Fruit fly (Drosophila melanogaster) whole organism, embryonic: ENCODE results near the gene ClpX.

Experiments
- Bteb2 ChIP-seq: fragments of 200-800 bp; sonication (Bioruptor generic); optimal IDR thresholded peaks from 2 replicates; lab custom pipeline; 2016; ENCODE audit warnings: missing biosample characterization, missing genetic modification characterization
- CG1024 ChIP-seq: fragments of 200-800 bp; sonication (Bioruptor generic); IDR thresholded peaks from 2 replicates; pipeline ENCODE4 v1.3.6; 2022; ENCODE audit warnings: missing biosample characterization, missing genetic modification characterization
- CG10543 ChIP-seq: fragments of 200-800 bp; sonication (Bioruptor generic); optimal IDR thresholded peaks from 3 replicates; lab custom pipeline; 2017; ENCODE audit warnings: missing biosample characterization, mild to moderate bottlenecking, missing genetic modification characterization, moderate library complexity
- CG11093 ChIP-seq: fragments of 200-800 bp; sonication (Bioruptor generic); IDR thresholded peaks from 3 replicates; pipeline ENCODE4 v1.3.6; 2022; ENCODE audit warnings: missing biosample characterization, missing genetic modification characterization
- CG12155 ChIP-seq: fragments of 200-800 bp; sonication (Bioruptor generic); optimal IDR thresholded peaks from 3 replicates; lab custom pipeline; 2016; ENCODE audit warnings: missing biosample characterization, missing genetic modification characterization
- CG1529 ChIP-seq: fragments of 200-800 bp; sonication (Bioruptor generic); optimal IDR thresholded peaks from 3 replicates; lab custom pipeline; 2018; ENCODE audit warnings: missing biosample characterization, missing genetic modification characterization
- CG15601 ChIP-seq: fragments of 200-800 bp; sonication (Bioruptor generic); optimal IDR thresholded peaks from 3 replicates; lab custom pipeline; 2019; ENCODE audit warnings: missing biosample characterization, mild to moderate bottlenecking, missing genetic modification characterization, moderate library complexity
- CG1602 ChIP-seq: fragments of 200-800 bp; sonication (Bioruptor generic); optimal IDR thresholded peaks from 3 replicates; lab custom pipeline; 2016; ENCODE audit warnings: missing biosample characterization, missing genetic modification characterization
- CG18764 ChIP-seq: fragments of 200-800 bp; sonication (Bioruptor generic); optimal IDR thresholded peaks from 3 replicates; lab custom pipeline; 2016; ENCODE audit warnings: missing biosample characterization, missing genetic modification characterization
- CG32532 ChIP-seq: fragments of 200-800 bp; sonication (Bioruptor generic); IDR thresholded peaks from 2 replicates; pipeline ENCODE4 v1.3.6; 2022; ENCODE audit warnings: missing biosample characterization, missing genetic modification characterization
- CG3407 ChIP-seq: fragments of 200-800 bp; sonication (Bioruptor generic); optimal IDR thresholded peaks from 2 replicates; lab custom pipeline; 2018; ENCODE audit warnings: missing biosample characterization, mild to moderate bottlenecking, missing genetic modification characterization
- CG3847 ChIP-seq: fragments of 200-800 bp; sonication (Bioruptor generic); IDR thresholded peaks from 2 replicates; pipeline ENCODE4 v1.3.6; 2022; ENCODE audit warnings: missing biosample characterization, missing genetic modification characterization
- CG4424 ChIP-seq: fragments of 200-800 bp; sonication (Bioruptor generic); optimal IDR thresholded peaks from 3 replicates; lab custom pipeline; 2016; ENCODE audit warnings: missing biosample characterization, missing genetic modification characterization
- CG6791 ChIP-seq: fragments of 200-800 bp; sonication (Bioruptor generic); IDR thresholded peaks from 3 replicates; pipeline ENCODE4 v1.3.6; 2022; ENCODE audit warnings: missing biosample characterization, missing genetic modification characterization; ENCODE audit not compliant: partially characterized antibody
- CG7928 ChIP-seq: fragments of 200-800 bp; sonication (Bioruptor generic); optimal IDR thresholded peaks from 2 replicates; lab custom pipeline; 2017; ENCODE audit warnings: missing biosample characterization, mild to moderate bottlenecking, missing genetic modification characterization
- CG7963 ChIP-seq: fragments of 200-800 bp; sonication (Bioruptor generic); IDR thresholded peaks from 3 replicates; pipeline ENCODE4 v1.3.6; 2022; ENCODE audit warnings: missing biosample characterization, missing genetic modification characterization; ENCODE audit not compliant: partially characterized antibody
- CG9932 ChIP-seq: fragments of 200-800 bp; sonication (Bioruptor generic); IDR thresholded peaks from 2 replicates; pipeline ENCODE4 v1.3.6; 2022; ENCODE audit warnings: missing biosample characterization, missing genetic modification characterization
- CrebB ChIP-seq: fragments of 200-800 bp; sonication (Bioruptor generic); optimal IDR thresholded peaks from 3 replicates; lab custom pipeline; 2018; ENCODE audit warnings: missing biosample characterization, mild to moderate bottlenecking, missing genetic modification characterization
- Dad ChIP-seq: fragments of 200-800 bp; sonication (Bioruptor generic); optimal IDR thresholded peaks from 3 replicates; lab custom pipeline; 2016; ENCODE audit warnings: missing biosample characterization, missing genetic modification characterization
- Dref ChIP-seq: fragments of 200-800 bp; sonication (Bioruptor generic); IDR thresholded peaks from 2 replicates; pipeline ENCODE4 v1.3.6; 2022; ENCODE audit warnings: missing biosample characterization, missing genetic modification characterization
- Hmx ChIP-seq: fragments of 200-800 bp; sonication (Bioruptor generic); optimal IDR thresholded peaks from 2 replicates; lab custom pipeline; 2016; ENCODE audit warnings: missing biosample characterization, missing genetic modification characterization
- Jarid2 ChIP-seq: fragments of 200-800 bp; sonication (Bioruptor generic); optimal IDR thresholded peaks from 3 replicates; lab custom pipeline; 2017; ENCODE audit warnings: mild to moderate bottlenecking, missing biosample characterization, missing genetic modification reagents, missing genetic modification characterization
- Mrtf ChIP-seq: fragments of 200-800 bp; sonication (Bioruptor generic); IDR thresholded peaks from 3 replicates; pipeline ENCODE4 v1.3.6; 2022; ENCODE audit warnings: missing biosample characterization, missing genetic modification characterization
- Myb ChIP-seq: fragments of 200-800 bp; sonication (Bioruptor generic); optimal IDR thresholded peaks from 2 replicates; lab custom pipeline; 2016; ENCODE audit warnings: missing biosample characterization, missing genetic modification characterization
- NC2α ChIP-seq: fragments of 200-800 bp; sonication (Bioruptor generic); optimal IDR thresholded peaks from 2 replicates; lab custom pipeline; 2016; ENCODE audit warnings: missing biosample characterization, missing genetic modification characterization
- Neu2 ChIP-seq: fragments of 200-800 bp; sonication (Bioruptor generic); optimal IDR thresholded peaks from 3 replicates; lab custom pipeline; 2016; ENCODE audit warnings: missing biosample characterization, missing genetic modification characterization, borderline replicate concordance
- Oli ChIP-seq: fragments of 200-800 bp; sonication (Bioruptor generic); optimal IDR thresholded peaks from 2 replicates; lab custom pipeline; 2018; ENCODE audit warnings: missing biosample characterization, mild to moderate bottlenecking, missing genetic modification characterization, moderate library complexity
- Sin3A ChIP-seq: fragments of >200 bp; optimal IDR thresholded peaks from 2 replicates; lab custom pipeline; 2018
- Sry-β ChIP-seq: fragments of 200-800 bp; sonication (Bioruptor generic); optimal IDR thresholded peaks from 2 replicates; lab custom pipeline; 2018; ENCODE audit warnings: missing biosample characterization, mild to moderate bottlenecking, missing genetic modification characterization, moderate library complexity
- YL-1 ChIP-seq: fragments of 200-800 bp; sonication (Bioruptor generic); optimal IDR thresholded peaks from 3 replicates; lab custom pipeline; 2017; ENCODE audit warnings: missing biosample characterization, mild to moderate bottlenecking, missing genetic modification characterization
- abd-A ChIP-seq: fragments of 200-800 bp; sonication (Bioruptor generic); optimal IDR thresholded peaks from 3 replicates; lab custom pipeline; 2019; ENCODE audit warnings: missing biosample characterization, mild to moderate bottlenecking, missing genetic modification characterization, moderate library complexity
- ci ChIP-seq: fragments of 200-800 bp; sonication (Bioruptor generic); IDR thresholded peaks from 3 replicates; pipeline ENCODE4 v1.3.6; 2022; ENCODE audit warnings: missing biosample characterization, missing genetic modification characterization
- crp ChIP-seq, 2 experiments: fragments of 200-800 bp; sonication (Bioruptor generic); optimal IDR thresholded peaks; 2 replicates in 1 of 2; 3 replicates in 1 of 2; lab custom pipeline; 2017; ENCODE audit warnings: missing biosample characterization in 2 of 2, missing genetic modification characterization in 2 of 2, mild to moderate bottlenecking in 1 of 2, moderate library complexity in 1 of 2
- en ChIP-seq: fragments of 200-800 bp; sonication (Bioruptor generic); optimal IDR thresholded peaks from 2 replicates; lab custom pipeline; 2016; ENCODE audit warnings: missing biosample characterization, missing genetic modification characterization
- gce ChIP-seq: fragments of 200-800 bp; sonication (Bioruptor generic); IDR thresholded peaks from 3 replicates; pipeline ENCODE4 v1.3.6; 2022; ENCODE audit warnings: missing biosample characterization, missing genetic modification characterization
- gro ChIP-seq: fragments of 200-800 bp; sonication (Bioruptor generic); optimal IDR thresholded peaks from 2 replicates; lab custom pipeline; 2016; ENCODE audit warnings: missing biosample characterization, missing genetic modification characterization
- inv ChIP-seq: fragments of 200-800 bp; sonication (Bioruptor generic); IDR thresholded peaks from 2 replicates; pipeline ENCODE4 v1.3.6; 2022; ENCODE audit warnings: missing biosample characterization, missing genetic modification characterization; ENCODE audit not compliant: partially characterized antibody
- jigr1 ChIP-seq: fragments of 200-800 bp; sonication (Bioruptor generic); IDR thresholded peaks from 3 replicates; pipeline ENCODE4 v1.3.6; 2022; ENCODE audit warnings: missing biosample characterization, missing genetic modification characterization
- klu ChIP-seq: fragments of 200-800 bp; sonication (Bioruptor generic); IDR thresholded peaks from 2 replicates; pipeline ENCODE4 v1.3.6; 2022; ENCODE audit warnings: missing biosample characterization, missing genetic modification characterization
- nmo ChIP-seq: fragments of 200-800 bp; sonication (Bioruptor generic); optimal IDR thresholded peaks from 2 replicates; lab custom pipeline; 2018; ENCODE audit warnings: missing biosample characterization, mild to moderate bottlenecking, missing genetic modification characterization, moderate library complexity
- pan ChIP-seq, 4 experiments: fragments of >200 bp in 3 of 4; fragments of 200-800 bp in 1 of 4; sonication (Bioruptor generic) in 1 of 4; optimal IDR thresholded peaks in 3 of 4; IDR thresholded peaks in 1 of 4; 2 replicates each; pipeline versions ENCODE4 v1.3.6 to Lab custom; 2017 to 2022; ENCODE audit warnings: missing biosample characterization in 2 of 4, missing genetic modification characterization in 2 of 4, mixed read lengths in 1 of 4
- pb ChIP-seq: fragments of 200-800 bp; sonication (Bioruptor generic); optimal IDR thresholded peaks from 3 replicates; lab custom pipeline; 2016; ENCODE audit warnings: missing biosample characterization, missing genetic modification characterization
- pho ChIP-seq: fragments of 200-800 bp; sonication (Bioruptor generic); optimal IDR thresholded peaks from 2 replicates; lab custom pipeline; 2016; ENCODE audit warnings: missing biosample characterization, missing genetic modification characterization
- ro ChIP-seq: fragments of 200-800 bp; sonication (Bioruptor generic); IDR thresholded peaks from 2 replicates; pipeline ENCODE4 v1.3.6; 2022; ENCODE audit warnings: missing biosample characterization, missing genetic modification characterization
- row ChIP-seq: fragments of 200-800 bp; sonication (Bioruptor generic); IDR thresholded peaks from 3 replicates; pipeline ENCODE4 v1.3.6; 2022; ENCODE audit warnings: missing biosample characterization, missing genetic modification characterization
- sens-2 ChIP-seq: fragments of 200-800 bp; sonication (Bioruptor generic); IDR thresholded peaks from 2 replicates; pipeline ENCODE4 v1.3.6; 2022; ENCODE audit warnings: missing biosample characterization, missing genetic modification characterization
- slbo ChIP-seq: fragments of 200-800 bp; sonication (Bioruptor generic); IDR thresholded peaks from 2 replicates; pipeline ENCODE4 v1.3.6; 2022; ENCODE audit warnings: missing biosample characterization, missing genetic modification characterization
- tgo ChIP-seq: fragments of 200-800 bp; sonication (Bioruptor generic); IDR thresholded peaks from 3 replicates; pipeline ENCODE4 v1.3.6; 2022; ENCODE audit warnings: missing biosample characterization, missing genetic modification characterization
- tup ChIP-seq: fragments of 200-800 bp; sonication (Bioruptor generic); optimal IDR thresholded peaks from 2 replicates; lab custom pipeline; 2016; ENCODE audit warnings: missing biosample characterization, mild to moderate bottlenecking, missing genetic modification characterization, moderate library complexity
- zfh2 ChIP-seq: fragments of 200-800 bp; sonication (Bioruptor generic); optimal IDR thresholded peaks from 2 replicates; lab custom pipeline; 2016; ENCODE audit warnings: missing biosample characterization, missing genetic modification characterization

ClpX gene

DNA sequence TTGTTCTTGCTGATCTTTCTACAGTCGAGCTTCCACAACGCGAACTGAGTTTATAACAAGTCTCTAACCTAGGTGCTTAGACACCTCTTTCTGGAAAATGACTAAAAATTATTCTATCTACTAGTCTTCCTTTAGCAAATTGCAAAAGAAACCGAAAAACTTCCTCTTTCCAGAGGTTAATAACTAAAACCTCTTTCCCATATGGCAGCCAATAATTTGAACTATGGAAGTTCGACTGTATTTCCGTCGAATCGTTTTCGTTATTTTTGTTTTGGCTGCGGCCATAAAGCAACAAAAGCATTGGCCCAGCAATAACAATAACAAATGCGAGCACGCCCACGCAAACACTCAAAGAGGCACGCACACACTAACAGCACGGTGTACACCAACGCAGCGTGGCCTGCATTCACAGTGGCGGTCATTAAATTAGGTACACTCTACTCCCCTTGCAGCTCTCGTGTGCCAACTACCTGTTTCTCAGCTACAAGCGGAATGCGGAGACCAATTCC, 23.0 kb downstream of the ClpX start (continued):
- TF ChIP-seq tgo = peak; percentile 55; the same call in 2 of the 3 replicates
- no peak for TF ChIP-seq Jarid2 (GFP tag; lab: Kevin White, UChicago)
- peak; percentile 74 for TF ChIP-seq CG10543 (GFP tag; lab: Kevin White, UChicago)
- no peak for TF ChIP-seq tup
- TF ChIP-seq CG4424 (GFP tag; lab: Kevin White, UChicago) = peak; percentile 21
- TF ChIP-seq CG12155 (GFP tag; lab: Kevin White, UChicago) = peak; percentile 9
- TF ChIP-seq Hmx (GFP tag; lab: Kevin White, UChicago) = no peak
- TF ChIP-seq ro (GFP tag; lab: Robert Waterston, UW) = no peak
- TF ChIP-seq CG7963 = no peak
- TF ChIP-seq Sry-β = no peak
- no peak for TF ChIP-seq CG7928 (GFP tag; lab: Kevin White, UChicago)
- TF ChIP-seq CG18764 (GFP tag; lab: Kevin White, UChicago) = no peak
- TF ChIP-seq pb (GFP tag; lab: Kevin White, UChicago) = no peak
- TF ChIP-seq CG15601 (tag; lab: Kevin White, UChicago) = peak; percentile 56
- peak; percentile 87 for TF ChIP-seq row
- TF ChIP-seq CG1529 (GFP tag; lab: Kevin White, UChicago) = no peak
- TF ChIP-seq CG6791 (GFP tag; lab: Robert Waterston, UW) = no peak
- TF ChIP-seq inv = no peak
- peak; percentile 60 for TF ChIP-seq Oli (tag; lab: Kevin White, UChicago)
- peak; percentile 26 for TF ChIP-seq Dad (GFP tag; lab: Kevin White, UChicago)
- TF ChIP-seq CG1602 = peak; percentile 13
- TF ChIP-seq CG3407 (GFP tag; lab: Kevin White, UChicago) = peak; percentile 17
- no peak for TF ChIP-seq CrebB
- TF ChIP-seq YL-1 = no peak
- TF ChIP-seq pho = peak; percentile 36
- TF ChIP-seq CG11093 = 0 out of 3 replicates have a peak, but pooled peaks have one; percentile 29
- TF ChIP-seq Dref (GFP tag; lab: Robert Waterston, UW) = no peak
- TF ChIP-seq slbo (GFP tag; lab: Robert Waterston, UW) = peak; percentile 38; the same call in 1 of the 2 replicates
- TF ChIP-seq gro (GFP tag; lab: Kevin White, UChicago) = peak; percentile 22
- TF ChIP-seq CG32532 (GFP tag; lab: Robert Waterston, UW) = peak; percentile 52; the same call in 1 of the 2 replicates
- TF ChIP-seq en = peak; percentile 48
- TF ChIP-seq NC2α (GFP tag; lab: Kevin White, UChicago) = no peak
- peak; percentile 55 for TF ChIP-seq CG3847 (GFP tag; lab: Robert Waterston, UW)
- 0 out of 3 replicates have a peak, but pooled peaks have one; percentile 29 for TF ChIP-seq ci (GFP tag; lab: Robert Waterston, UW)
- TF ChIP-seq Myb (GFP tag; lab: Kevin White, UChicago) = peak; percentile 21
- no peak for TF ChIP-seq Sin3A (lab: Kevin White, UChicago)
- TF ChIP-seq crp (GFP tag; optimal IDR thresholded peaks at IDR 0.05; lab: Kevin White, UChicago) = peak in 1 of 2 experiments; percentile 15
- no peak for TF ChIP-seq pan (optimal IDR thresholded peaks at IDR 0.05; lab: Kevin White, UChicago)
- peak in 1 of 2 experiments; percentile 44 for TF ChIP-seq pan (GFP tag; optimal IDR thresholded peaks at IDR 0.05 in 1 of 2, IDR thresholded peaks at IDR 0.05 in 1 of 2)
- TF ChIP-seq Mrtf (GFP tag; lab: Robert Waterston, UW) = no peak
- no peak for TF ChIP-seq Neu2 (GFP tag; lab: Kevin White, UChicago)
- no peak for TF ChIP-seq zfh2
- peak; percentile 46 for TF ChIP-seq nmo
- peak; percentile 46; the same call in 1 of the 3 replicates for TF ChIP-seq gce (GFP tag; lab: Robert Waterston, UW)
- TF ChIP-seq klu = peak; percentile 22; the same call in 1 of the 2 replicates
- peak; percentile 22; the same call in 1 of the 2 replicates for TF ChIP-seq CG9932 (GFP tag; lab: Robert Waterston, UW)
- no peak for TF ChIP-seq CG1024 (GFP tag; lab: Robert Waterston, UW)
- TF ChIP-seq sens-2 (GFP tag; lab: Robert Waterston, UW) = no peak
- no peak for TF ChIP-seq jigr1 (GFP tag; lab: Robert Waterston, UW)
- TF ChIP-seq Bteb2 (GFP tag; lab: Kevin White, UChicago) = no peak
- TF ChIP-seq abd-A = no peak
